Worm (Caenorhabditis elegans) whole organism, L4/young adult: Measurements from ENCODE around the gene apa-2.

ENCODE experiments used
- W03F9.2 ChIP-seq: fragments of 150-350 bp; optimal IDR thresholded peaks from 2 replicates; lab custom pipeline; 2014; ENCODE audit warnings: missing biosample characterization, missing genetic modification characterization
- dao-5 ChIP-seq: sonication (generic microtip); optimal IDR thresholded peaks from 2 replicates; lab custom pipeline; 2016; ENCODE audit warnings: missing genotype, missing genetic modification characterization, moderate library complexity, missing compliant biosample characterization
- him-1 ChIP-seq: sonication (generic microtip); optimal IDR thresholded peaks from 2 replicates; lab custom pipeline; 2016; ENCODE audit warnings: missing genotype, missing genetic modification reagents, missing genetic modification characterization, missing compliant biosample characterization

DNA sequence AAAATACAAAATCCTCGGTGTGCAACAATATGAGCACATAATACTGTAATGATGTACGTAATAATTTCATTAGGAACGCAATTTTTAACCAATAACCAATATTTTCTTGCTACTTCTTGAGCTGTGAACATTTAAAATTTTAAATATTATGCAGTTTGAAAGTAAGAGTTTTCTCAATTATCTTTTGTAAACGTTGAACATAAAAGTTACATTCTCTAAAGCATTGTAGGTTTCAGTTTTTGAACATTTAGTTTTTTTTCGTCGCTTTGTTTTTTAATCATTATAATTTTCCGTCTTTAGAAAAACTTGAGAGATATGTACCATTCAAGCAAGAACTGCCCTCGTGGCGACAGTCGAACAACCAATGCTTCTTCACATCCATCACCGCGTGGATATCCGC is 52.9 kb downstream of the apa-2 start, which contains the start of gene C23F12.3:
- TF ChIP-seq W03F9.2 (tag; lab: Kevin White, UChicago) (no peak), him-1 (tag; lab: Kevin White, UChicago) (no peak), dao-5 (tag; lab: Kevin White, UChicago) (no peak)
